Worm (Caenorhabditis elegans) whole organism, L1 larva: ENCODE measurements around the gene ttll-11.

Experiments used
- F16B12.6 ChIP-seq: fragments of 150-350 bp; optimal IDR thresholded peaks from 2 replicates; lab custom pipeline; 2014; ENCODE audit warnings: missing biosample characterization, missing genetic modification characterization
- aly-2 ChIP-seq: fragments of 150-350 bp; optimal IDR thresholded peaks from 2 replicates; lab custom pipeline; 2014; ENCODE audit warnings: missing biosample characterization, missing genetic modification characterization
- ama-1 ChIP-seq: fragments of 150-350 bp; optimal IDR thresholded peaks from 2 replicates; lab custom pipeline; 2014
- blmp-1 ChIP-seq: fragments of 150-350 bp; optimal IDR thresholded peaks from 2 replicates; lab custom pipeline; 2014; ENCODE audit warnings: missing biosample characterization, missing genetic modification characterization
- ceh-63 ChIP-seq: fragments of 200-800 bp; sonication (Bioruptor generic); optimal IDR thresholded peaks from 2 replicates; lab custom pipeline; 2018; ENCODE audit warnings: mild to moderate bottlenecking, missing genetic modification characterization, missing compliant biosample characterization
- ceh-8 ChIP-seq: fragments of 200-800 bp; sonication (Bioruptor generic); optimal IDR thresholded peaks from 2 replicates; lab custom pipeline; 2018; ENCODE audit warnings: mild to moderate bottlenecking, missing genetic modification characterization, moderate library complexity, missing compliant biosample characterization
- dpl-1 ChIP-seq, 3 experiments: fragments of 150-350 bp in 2 of 3; sonication (generic microtip) in 1 of 3; optimal IDR thresholded peaks; 2 replicates each; lab custom pipeline; 2014 to 2017; ENCODE audit warnings: missing biosample characterization in 3 of 3, missing genetic modification characterization in 3 of 3, missing genetic modification reagents in 3 of 3
- efl-1 ChIP-seq, 4 experiments: fragments of 150-350 bp; optimal IDR thresholded peaks in 3 of 4; peaks in 1 of 4; 1 replicate in 1 of 4; 2 replicates in 3 of 4; lab custom pipeline; 2014; ENCODE audit warnings: missing biosample characterization in 2 of 4, missing genetic modification characterization in 2 of 4, missing genetic modification reagents in 2 of 4
- elt-2 ChIP-seq: sonication (generic microtip); optimal IDR thresholded peaks from 2 replicates; lab custom pipeline; 2016; ENCODE audit warnings: missing genetic modification characterization, mild to moderate bottlenecking, inconsistent platforms, missing compliant biosample characterization, missing genetic modification reagents
- elt-3 ChIP-seq, 6 experiments: fragments of 150-350 bp in 1 of 6; sonication (generic microtip); optimal IDR thresholded peaks; 2 replicates each; lab custom pipeline; 2017 to 2018; ENCODE audit warnings: missing biosample characterization in 6 of 6, missing genetic modification characterization in 6 of 6, inconsistent platforms in 1 of 6
- fkh-10 ChIP-seq: sonication (generic microtip); optimal IDR thresholded peaks from 2 replicates; lab custom pipeline; 2017; ENCODE audit warnings: missing biosample characterization, missing genetic modification reagents, missing genetic modification characterization
- fkh-8 ChIP-seq: sonication (generic microtip); optimal IDR thresholded peaks from 2 replicates; lab custom pipeline; 2016; ENCODE audit warnings: mild to moderate bottlenecking, missing genetic modification characterization, missing compliant biosample characterization
- grh-1 ChIP-seq: fragments of 200-800 bp; sonication (Bioruptor generic); IDR thresholded peaks from 2 replicates; pipeline ENCODE4 v1.3.6; 2022; ENCODE audit warnings: missing genetic modification reagents, missing genetic modification characterization, missing compliant biosample characterization
- hlh-17 ChIP-seq: fragments of 200-800 bp; sonication (Bioruptor generic); optimal IDR thresholded peaks from 2 replicates; lab custom pipeline; 2018; ENCODE audit warnings: missing genetic modification characterization, mild to moderate bottlenecking, missing compliant biosample characterization, moderate library complexity, borderline replicate concordance
- irx-1 ChIP-seq: sonication (generic microtip); optimal IDR thresholded peaks from 2 replicates; lab custom pipeline; 2016; ENCODE audit warnings: missing genetic modification characterization, missing compliant biosample characterization
- isw-1 ChIP-seq: fragments of 200-800 bp; sonication (Bioruptor generic); IDR thresholded peaks from 2 replicates; pipeline ENCODE4 v1.3.6; 2022; ENCODE audit warnings: missing genetic modification characterization, missing compliant biosample characterization
- lin-35 ChIP-seq, 2 experiments: fragments of 150-350 bp; optimal IDR thresholded peaks; 2 replicates each; lab custom pipeline; 2014; ENCODE audit warnings: missing biosample characterization in 2 of 2, missing genetic modification characterization in 2 of 2, missing genetic modification reagents in 2 of 2
- lsy-2 ChIP-seq, 2 experiments: fragments of 150-350 bp; optimal IDR thresholded peaks; 2 replicates each; lab custom pipeline; 2014; ENCODE audit warnings: missing biosample characterization in 2 of 2, missing genetic modification characterization in 2 of 2
- mab-9 ChIP-seq: fragments of 200-800 bp; sonication (Bioruptor generic); IDR thresholded peaks from 2 replicates; pipeline ENCODE4 v1.3.6; 2022; ENCODE audit warnings: missing genetic modification reagents, missing genetic modification characterization, missing compliant biosample characterization
- mdl-1 ChIP-seq, 2 experiments: fragments of 150-350 bp; optimal IDR thresholded peaks; 2 replicates each; lab custom pipeline; 2014 to 2017; ENCODE audit warnings: missing biosample characterization in 2 of 2, missing genetic modification characterization in 2 of 2, inconsistent platforms in 1 of 2
- nhr-20 ChIP-seq: sonication (generic microtip); optimal IDR thresholded peaks from 2 replicates; lab custom pipeline; 2016; ENCODE audit warnings: mild to moderate bottlenecking, missing genetic modification characterization, missing compliant biosample characterization
- nhr-47 ChIP-seq: sonication (generic microtip); optimal IDR thresholded peaks from 2 replicates; lab custom pipeline; 2016; ENCODE audit warnings: mild to moderate bottlenecking, missing genetic modification characterization, moderate library complexity, missing compliant biosample characterization
- nhr-71 ChIP-seq: sonication (generic microtip); optimal IDR thresholded peaks from 2 replicates; lab custom pipeline; 2016; ENCODE audit warnings: mild to moderate bottlenecking, missing genetic modification characterization, moderate library complexity, missing compliant biosample characterization
- nhr-76 ChIP-seq: sonication (generic microtip); optimal IDR thresholded peaks from 2 replicates; lab custom pipeline; 2017; ENCODE audit warnings: missing biosample characterization, missing genetic modification characterization
- nhr-84 ChIP-seq: sonication (generic microtip); optimal IDR thresholded peaks from 2 replicates; lab custom pipeline; 2017; ENCODE audit warnings: missing biosample characterization, missing genetic modification characterization
- pqm-1 ChIP-seq: sonication (generic microtip); optimal IDR thresholded peaks from 3 replicates; lab custom pipeline; 2017; ENCODE audit warnings: missing biosample characterization, missing genetic modification characterization
- skn-1 ChIP-seq: fragments of 150-350 bp; optimal IDR thresholded peaks from 2 replicates; lab custom pipeline; 2014; ENCODE audit warnings: missing biosample characterization, missing genetic modification characterization
- snu-23 ChIP-seq: sonication (generic microtip); optimal IDR thresholded peaks from 2 replicates; lab custom pipeline; 2016; ENCODE audit warnings: missing genetic modification characterization, missing compliant biosample characterization
- sup-37 ChIP-seq: fragments of 200-800 bp; sonication (Bioruptor generic); optimal IDR thresholded peaks from 2 replicates; lab custom pipeline; 2018; ENCODE audit warnings: mild to moderate bottlenecking, missing genetic modification characterization, missing compliant biosample characterization
- tbx-2 ChIP-seq: sonication (generic microtip); optimal IDR thresholded peaks from 2 replicates; lab custom pipeline; 2016; ENCODE audit warnings: missing genetic modification characterization, missing compliant biosample characterization
- tlp-1 ChIP-seq: fragments of 150-350 bp; optimal IDR thresholded peaks from 2 replicates; lab custom pipeline; 2014; ENCODE audit warnings: missing biosample characterization, missing genetic modification characterization
- unc-130 ChIP-seq: fragments of 150-350 bp; optimal IDR thresholded peaks from 2 replicates; lab custom pipeline; 2017; ENCODE audit warnings: missing biosample characterization, missing genetic modification characterization, inconsistent platforms
- unc-30 ChIP-seq: sonication (generic microtip); optimal IDR thresholded peaks from 2 replicates; lab custom pipeline; 2017; ENCODE audit warnings: missing biosample characterization, missing genetic modification characterization
- unc-62 ChIP-seq: fragments of 150-350 bp; optimal IDR thresholded peaks from 2 replicates; lab custom pipeline; 2014; ENCODE audit warnings: missing biosample characterization, missing genetic modification reagents, missing genetic modification characterization
- zag-1 ChIP-seq: fragments of 150-350 bp; optimal IDR thresholded peaks from 2 replicates; lab custom pipeline; 2014; ENCODE audit warnings: missing biosample characterization, missing genetic modification characterization
- ztf-11 ChIP-seq, 2 experiments: sonication (generic microtip); optimal IDR thresholded peaks; 2 replicates each; lab custom pipeline; 2016 to 2017; ENCODE audit warnings: missing genetic modification characterization in 2 of 2, missing biosample characterization in 1 of 2, missing compliant biosample characterization in 1 of 2

Gene ttll-11

ce11 chrIV:8724907-8725306 lies 27.4 kb downstream of the ttll-11 start:
- no peak for TF ChIP-seq mdl-1 (tag; optimal IDR thresholded peaks at IDR 0.05; lab: Kevin White, UChicago)
- TF ChIP-seq sup-37 (GFP tag; lab: Kevin White, UChicago): no peak
- TF ChIP-seq isw-1: no peak
- no peak for TF ChIP-seq ama-1 (lab: Kevin White, UChicago)
- no peak for TF ChIP-seq efl-1 (optimal IDR thresholded peaks at IDR 0.05; lab: Kevin White, UChicago)
- TF ChIP-seq efl-1 (GFP tag; optimal IDR thresholded peaks at IDR 0.05 in 1 of 2; lab: Kevin White, UChicago): peak in 1 of 2 experiments; percentile 16
- no peak for TF ChIP-seq zag-1 (tag; lab: Kevin White, UChicago)

- TF ChIP-seq blmp-1 (tag; lab: Kevin White, UChicago) (peak; percentile 75), ceh-8 (GFP tag; lab: Kevin White, UChicago) (no peak), ztf-11 (tag; optimal IDR thresholded peaks at IDR 0.05; lab: Kevin White, UChicago) (no peak), snu-23 (GFP tag; lab: Kevin White, UChicago) (no peak), pqm-1 (tag; lab: Kevin White, UChicago) (no peak), lsy-2 (tag; optimal IDR thresholded peaks at IDR 0.05; lab: Kevin White, UChicago) (no peak), mab-9 (GFP tag; lab: Robert Waterston, UW) (no peak), nhr-71 (tag; lab: Kevin White, UChicago) (no peak), hlh-17 (GFP tag; lab: Kevin White, UChicago) (no peak), F16B12.6 (tag; lab: Kevin White, UChicago) (no peak), lin-35 (GFP tag; optimal IDR thresholded peaks at IDR 0.05; lab: Kevin White, UChicago) (peak in 1 of 2 experiments; percentile 57), dpl-1 (GFP tag; optimal IDR thresholded peaks at IDR 0.05; lab: Kevin White, UChicago) (peak in 1 of 3 experiments; percentile 1), fkh-8 (tag; lab: Kevin White, UChicago) (no peak), mdl-1 (tag; optimal IDR thresholded peaks at IDR 0.05; lab: Kevin White, UChicago) (no peak), grh-1 (no peak), efl-1 (optimal IDR thresholded peaks at IDR 0.05; lab: Kevin White, UChicago) (peak in 1 of 2 experiments; percentile 23), efl-1 (GFP tag; optimal IDR thresholded peaks at IDR 0.05 in 1 of 2; lab: Kevin White, UChicago) (no peak)
These were observed 27.8 kb downstream of the ttll-11 start, which contains the start of gene pgm-3 for ce11 chrIV:8725345-8725744. TSS of gene pgm-3 (plus strand) at chrIV:8725722.

- TF ChIP-seq irx-1 (no peak), unc-30 (tag; lab: Kevin White, UChicago) (no peak), ceh-63 (GFP tag; lab: Kevin White, UChicago) (no peak), tbx-2 (no peak), elt-3 (tag; optimal IDR thresholded peaks at IDR 0.05; lab: Kevin White, UChicago) (no peak), nhr-84 (tag; lab: Kevin White, UChicago) (no peak), aly-2 (tag; lab: Kevin White, UChicago) (no peak), nhr-76 (tag; lab: Kevin White, UChicago) (no peak), ztf-11 (tag; optimal IDR thresholded peaks at IDR 0.05; lab: Kevin White, UChicago) (no peak), skn-1 (tag; lab: Kevin White, UChicago) (no peak), nhr-20 (tag; lab: Kevin White, UChicago) (no peak), fkh-10 (GFP tag; lab: Kevin White, UChicago) (no peak), unc-130 (tag; lab: Kevin White, UChicago) (no peak), elt-2 (tag; lab: Kevin White, UChicago) (no peak), unc-62 (GFP tag; lab: Kevin White, UChicago) (no peak), nhr-47 (no peak)
- TF ChIP-seq, all 84 proteins: peak for 0
These were observed 30.6 kb downstream of the ttll-11 start, which contains the start of gene otub-3 for ce11 chrIV:8728122-8728521. TSS of gene otub-3 (plus strand) at chrIV:8728177.

- TF ChIP-seq lin-35 (GFP tag; optimal IDR thresholded peaks at IDR 0.05; lab: Kevin White, UChicago) (peak in 1 of 2 experiments; percentile 0), tlp-1 (no peak), elt-2 (tag; lab: Kevin White, UChicago) (peak; percentile 86)
These were observed 32.1 kb downstream of the ttll-11 start for ce11 chrIV:8729636-8730035.
